Fruit fly (Drosophila melanogaster): ENCODE measurements around the gene cv.

Gene cv

DNA sequence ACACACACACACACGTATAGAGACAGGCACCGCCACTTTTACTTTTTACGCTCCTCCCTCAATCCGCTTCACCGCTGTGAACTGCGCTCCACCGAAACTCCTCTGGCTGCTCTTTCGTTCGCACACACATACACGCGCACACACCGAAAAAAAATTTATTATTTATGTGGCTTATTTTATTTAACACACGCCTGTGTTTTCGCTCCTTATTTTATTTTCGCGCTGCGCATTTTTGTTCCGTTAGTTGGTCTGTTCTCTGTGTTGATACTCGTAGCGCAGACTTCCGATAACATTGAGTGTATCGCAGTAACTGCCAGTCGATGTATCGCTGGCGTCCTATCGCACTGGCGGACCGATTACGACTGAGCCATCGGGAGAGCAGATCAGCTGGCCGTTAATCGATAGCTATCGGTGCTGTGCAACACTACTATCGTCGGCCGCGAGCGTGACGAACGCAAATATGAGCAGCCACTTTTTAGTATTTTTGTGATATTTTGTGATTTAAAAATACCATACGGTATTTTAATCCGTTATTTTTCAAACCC is 47.9 kb downstream of the cv start, which contains the start of gene Snx27 (continued):
- TF ChIP-seq CG1602 (GFP tag; optimal IDR thresholded peaks at IDR 0.05) (no peak), CG14860 (GFP tag; IDR thresholded peaks at IDR 0.05; ENCODE audit: partially characterized antibody) (peak; percentile 99), crp (GFP tag; optimal IDR thresholded peaks at IDR 0.05) (peak; percentile 93 to 98), HLH4C (GFP tag; IDR thresholded peaks at IDR 0.05; ENCODE audit: partially characterized antibody) (peak; percentile 99), NK7.1 (GFP tag; optimal IDR thresholded peaks at IDR 0.05) (no peak), Asciz (GFP tag; optimal IDR thresholded peaks at IDR 0.05) (no peak), CG18764 (GFP tag; optimal IDR thresholded peaks at IDR 0.05) (no peak), CG12942 (GFP tag; optimal IDR thresholded peaks at IDR 0.05) (no peak), HmgD (GFP tag; optimal IDR thresholded peaks at IDR 0.05) (peak; percentile 81), NC2α (GFP tag; optimal IDR thresholded peaks at IDR 0.05) (no peak), so (GFP tag; IDR thresholded peaks at IDR 0.05) (peak; percentile 27; the same call in 1 of the 3 replicates), da (GFP tag; optimal IDR thresholded peaks at IDR 0.05) (no peak), CG6813 (GFP tag; optimal IDR thresholded peaks at IDR 0.05) (peak; percentile 17), unpg (GFP tag; optimal IDR thresholded peaks at IDR 0.05) (peak; percentile 11), pros (GFP tag; optimal IDR thresholded peaks at IDR 0.05) (no peak), bbx (GFP tag; IDR thresholded peaks at IDR 0.05; ENCODE audit: partially characterized antibody) (peak; percentile 100), CG31388 (GFP tag; optimal IDR thresholded peaks at IDR 0.05) (no peak), CoRest (tag; optimal IDR thresholded peaks at IDR 0.05) (peak; percentile 53), fd64A (GFP tag; optimal IDR thresholded peaks at IDR 0.05) (no peak), nmo (GFP tag; optimal IDR thresholded peaks at IDR 0.05) (peak; percentile 65), CG7745 (tag; optimal IDR thresholded peaks at IDR 0.05) (no peak), CG12391 (tag; optimal IDR thresholded peaks at IDR 0.05) (peak; percentile 54), wek (GFP tag; optimal IDR thresholded peaks at IDR 0.05) (peak; percentile 38), Hmr (GFP tag; optimal IDR thresholded peaks at IDR 0.05) (peak; percentile 76), Oli (tag; optimal IDR thresholded peaks at IDR 0.05) (no peak), ttk (GFP tag; IDR thresholded peaks at IDR 0.05) (no peak), crol (GFP tag; IDR thresholded peaks at IDR 0.05) (no peak), H15 (GFP tag; IDR thresholded peaks at IDR 0.05) (no peak), CG7928 (GFP tag; optimal IDR thresholded peaks at IDR 0.05) (peak; percentile 56), CG18011 (GFP tag; optimal IDR thresholded peaks at IDR 0.05) (no peak), CG4730 (GFP tag; IDR thresholded peaks at IDR 0.05) (no peak), CG6689 (GFP tag; IDR thresholded peaks at IDR 0.05) (no peak), CG12236 (GFP tag; optimal IDR thresholded peaks at IDR 0.05) (no peak), CG9797 (GFP tag; optimal IDR thresholded peaks at IDR 0.05) (peak; percentile 94), mirr (GFP tag; optimal IDR thresholded peaks at IDR 0.05) (peak; percentile 14), hth (optimal IDR thresholded peaks at IDR 0.05) (no peak), fd96Cb (tag; optimal IDR thresholded peaks at IDR 0.05) (no peak), dimm (GFP tag; IDR thresholded peaks at IDR 0.05) (no peak), mld (GFP tag; IDR thresholded peaks at IDR 0.05; ENCODE audit: partially characterized antibody) (peak; percentile 99), CG6272 (GFP tag; IDR thresholded peaks at IDR 0.05) (peak; percentile 71), dati (GFP tag; IDR thresholded peaks at IDR 0.05) (no peak), ro (GFP tag; IDR thresholded peaks at IDR 0.05) (no peak), Myb (GFP tag; optimal IDR thresholded peaks at IDR 0.05) (peak; percentile 99), HHEX (GFP tag; optimal IDR thresholded peaks at IDR 0.05) (no peak), fd102C (GFP tag; optimal IDR thresholded peaks at IDR 0.05) (no peak), Tbp (GFP tag; optimal IDR thresholded peaks at IDR 0.05) (no peak), pb (GFP tag; optimal IDR thresholded peaks at IDR 0.05) (peak; percentile 33), CG3726 (GFP tag; IDR thresholded peaks at IDR 0.05) (no peak), Atf6 (GFP tag; IDR thresholded peaks at IDR 0.05) (0 out of 2 replicates have a peak, but pooled peaks have one; percentile 8), CG12299 (tag; optimal IDR thresholded peaks at IDR 0.05) (no peak)
